Fruit fly (Drosophila melanogaster): ENCODE measurements around the gene RpL7-like.

The RpL7-like gene

DNA sequence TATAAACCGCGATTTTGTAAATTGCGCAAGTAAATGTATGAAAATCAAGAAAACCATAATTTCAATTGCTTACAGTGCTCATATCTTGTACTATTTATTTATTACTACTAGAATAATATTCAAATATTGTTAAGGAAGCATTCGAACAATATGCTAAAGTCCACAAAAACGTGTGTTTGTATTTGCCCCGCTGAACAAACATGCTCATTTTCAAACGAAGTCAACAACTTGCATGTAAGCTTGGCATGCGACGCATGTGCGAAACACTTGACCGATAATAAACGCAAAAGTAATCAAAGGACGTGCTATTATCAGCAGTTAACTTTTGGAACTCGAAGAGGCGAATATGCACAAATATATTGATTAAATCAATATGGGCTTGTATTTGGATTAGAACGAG, 34.9 kb upstream of the RpL7-like start (continued):
- TF ChIP-seq ttk (GFP tag; IDR thresholded peaks at IDR 0.05) (no peak), CG10274 (GFP tag; optimal IDR thresholded peaks at IDR 0.05) (peak; percentile 8), gem (tag; optimal IDR thresholded peaks at IDR 0.05) (peak; percentile 73), z (GFP tag; IDR thresholded peaks at IDR 0.05) (0 out of 3 replicates have a peak, but pooled peaks have one; percentile 27), CG9797 (GFP tag; optimal IDR thresholded peaks at IDR 0.05) (no peak), CG8944 (GFP tag; optimal IDR thresholded peaks at IDR 0.05) (peak; percentile 36), ash1 (GFP tag; optimal IDR thresholded peaks at IDR 0.05) (peak; percentile 61), CG8290 (GFP tag; optimal IDR thresholded peaks at IDR 0.05) (no peak), CG8290 (tag; optimal IDR thresholded peaks at IDR 0.05) (peak; percentile 47 to 91), sens-2 (GFP tag; IDR thresholded peaks at IDR 0.05) (no peak), Nf-YA (GFP tag; IDR thresholded peaks at IDR 0.05) (no peak), CG4820 (GFP tag; optimal IDR thresholded peaks at IDR 0.05) (no peak), cg (GFP tag; optimal IDR thresholded peaks at IDR 0.05) (no peak), Fer3 (tag; optimal IDR thresholded peaks at IDR 0.05) (peak; percentile 73), CG10147 (GFP tag; optimal IDR thresholded peaks at IDR 0.05) (peak; percentile 34), Eip74EF (GFP tag; optimal IDR thresholded peaks at IDR 0.05) (peak in 1 of 2 experiments; percentile 79), org-1 (GFP tag; optimal IDR thresholded peaks at IDR 0.05) (peak; percentile 62), chm (GFP tag; IDR thresholded peaks at IDR 0.05) (no peak), Spps (tag; optimal IDR thresholded peaks at IDR 0.05) (peak; percentile 23), Deaf1 (tag; optimal IDR thresholded peaks at IDR 0.05) (no peak), Asciz (GFP tag; optimal IDR thresholded peaks at IDR 0.05) (peak; percentile 78), ci (GFP tag; IDR thresholded peaks at IDR 0.05) (peak; percentile 69; the same call in 1 of the 3 replicates), zfh2 (GFP tag; optimal IDR thresholded peaks at IDR 0.05) (no peak), CG2678 (tag; optimal IDR thresholded peaks at IDR 0.05) (peak; percentile 72), B-H2 (GFP tag; optimal IDR thresholded peaks at IDR 0.05) (peak; percentile 52), tna (GFP tag; IDR thresholded peaks at IDR 0.05; ENCODE audit: partially characterized antibody) (no peak), jing (GFP tag; optimal IDR thresholded peaks at IDR 0.05) (no peak), CG18619 (GFP tag; optimal IDR thresholded peaks at IDR 0.05) (peak; percentile 76), D (optimal IDR thresholded peaks at IDR 0.05) (no peak), D (GFP tag; optimal IDR thresholded peaks at IDR 0.05) (no peak), CG9215 (GFP tag; IDR thresholded peaks at IDR 0.05) (no peak), Taf1 (GFP tag; IDR thresholded peaks at IDR 0.05) (no peak), CG2129 (GFP tag; IDR thresholded peaks at IDR 0.05; ENCODE audit: partially characterized antibody) (no peak), Sox100B (GFP tag; optimal IDR thresholded peaks at IDR 0.05) (no peak), vfl (GFP tag; optimal IDR thresholded peaks at IDR 0.05) (no peak), btn (GFP tag; optimal IDR thresholded peaks at IDR 0.05) (no peak), CG16815 (GFP tag; optimal IDR thresholded peaks at IDR 0.05) (no peak), bigmax (GFP tag; optimal IDR thresholded peaks at IDR 0.05) (no peak), toy (GFP tag; IDR thresholded peaks at IDR 0.05) (no peak), Dp (GFP tag; optimal IDR thresholded peaks at IDR 0.05) (no peak), repo (GFP tag; optimal IDR thresholded peaks at IDR 0.05) (no peak), vnd (GFP tag; IDR thresholded peaks at IDR 0.05; ENCODE audit: partially characterized antibody) (no peak), sr (GFP tag; IDR thresholded peaks at IDR 0.05) (no peak), Hr3 (GFP tag; optimal IDR thresholded peaks at IDR 0.05) (no peak), mld (GFP tag; IDR thresholded peaks at IDR 0.05; ENCODE audit: partially characterized antibody) (no peak), esg (GFP tag; conservative IDR thresholded peaks at IDR 0.05) (no peak), ato (GFP tag; IDR thresholded peaks at IDR 0.05; ENCODE audit: partially characterized antibody) (no peak), gce (GFP tag; IDR thresholded peaks at IDR 0.05) (no peak), CG12236 (GFP tag; optimal IDR thresholded peaks at IDR 0.05) (peak; percentile 63), CG1647 (GFP tag; optimal IDR thresholded peaks at IDR 0.05) (peak; percentile 33), dysf (GFP tag; IDR thresholded peaks at IDR 0.05) (peak; percentile 47; the same call in 2 of the 3 replicates), D19B (GFP tag; optimal IDR thresholded peaks at IDR 0.05) (no peak)

Measured in whole organism, embryonic.